Fruit fly (Drosophila melanogaster): Measurements from ENCODE around the gene CG9799.

Gene CG9799

dm6 chr3R:13356960-13357359, 31.5 kb downstream of the CG9799 start:
- TF ChIP-seq CG8119 (GFP tag; IDR thresholded peaks at IDR 0.05) (no peak), CG32006 (GFP tag; optimal IDR thresholded peaks at IDR 0.05) (no peak), CG31627 (GFP tag; optimal IDR thresholded peaks at IDR 0.05) (no peak), esn (GFP tag; optimal IDR thresholded peaks at IDR 0.05) (no peak), Ets21C (GFP tag; optimal IDR thresholded peaks at IDR 0.05) (no peak), CG6276 (GFP tag; optimal IDR thresholded peaks at IDR 0.05) (no peak), CG8632 (GFP tag; optimal IDR thresholded peaks at IDR 0.05) (no peak), Gug (GFP tag; IDR thresholded peaks at IDR 0.05) (no peak), Smox (GFP tag; optimal IDR thresholded peaks at IDR 0.05) (no peak), fd59A (GFP tag; optimal IDR thresholded peaks at IDR 0.05) (no peak), fkh (GFP tag; optimal IDR thresholded peaks at IDR 0.05) (no peak), Sox14 (GFP tag; optimal IDR thresholded peaks at IDR 0.05) (no peak), lz (GFP tag; optimal IDR thresholded peaks at IDR 0.05) (no peak), topi (GFP tag; optimal IDR thresholded peaks at IDR 0.05) (no peak), fd85E (GFP tag; optimal IDR thresholded peaks at IDR 0.05) (no peak), CG6792 (GFP tag; optimal IDR thresholded peaks at IDR 0.05) (no peak), Sox15 (GFP tag; optimal IDR thresholded peaks at IDR 0.05) (no peak), Hr39 (GFP tag; optimal IDR thresholded peaks at IDR 0.05) (no peak), cyc (GFP tag; optimal IDR thresholded peaks at IDR 0.05) (no peak)

DNA sequence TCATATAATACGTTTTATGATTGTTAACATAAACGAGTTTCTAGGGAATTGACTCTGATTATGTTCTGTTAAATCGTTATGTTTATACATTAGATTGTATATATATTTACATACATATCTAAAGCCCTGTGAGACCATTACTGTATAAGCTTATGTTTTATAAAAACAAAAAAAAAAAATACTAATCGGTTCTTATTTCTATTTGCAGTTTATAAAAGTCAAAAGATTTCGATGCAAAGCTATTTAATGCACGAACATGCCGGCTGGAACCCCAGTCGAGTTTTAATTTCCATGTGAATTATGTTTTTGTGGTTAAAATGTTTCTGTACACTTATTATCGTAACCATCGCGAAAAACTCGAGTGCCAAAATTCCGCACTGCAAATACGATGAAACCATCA, 35.1 kb downstream of the CG9799 start, which contains the start of gene mthl12:
Gene mthl12 (plus strand): TSS at position 301 of the 400 bp plus-strand sequence.
- TF ChIP-seq CG15336 (GFP tag; IDR thresholded peaks at IDR 0.05): no peak
- TF ChIP-seq dsx (GFP tag; optimal IDR thresholded peaks at IDR 0.05; ENCODE audit: poor library complexity, severe bottlenecking): no peak
- TF ChIP-seq Sox15 (GFP tag; optimal IDR thresholded peaks at IDR 0.05): no peak
- TF ChIP-seq topi (GFP tag; optimal IDR thresholded peaks at IDR 0.05): no peak
- no peak for TF ChIP-seq CG8319 (GFP tag; optimal IDR thresholded peaks at IDR 0.05)
- no peak for TF ChIP-seq vri (GFP tag; optimal IDR thresholded peaks at IDR 0.05)
- TF ChIP-seq svp (GFP tag): no peak
- no peak for TF ChIP-seq CG6163 (GFP tag; IDR thresholded peaks at IDR 0.05)
- TF ChIP-seq Hr4 (GFP tag; optimal IDR thresholded peaks at IDR 0.05): no peak
- no peak for TF ChIP-seq fd85E (GFP tag; optimal IDR thresholded peaks at IDR 0.05)
- TF ChIP-seq spab (GFP tag; optimal IDR thresholded peaks at IDR 0.05): no peak
- no peak for TF ChIP-seq CG8119 (GFP tag; IDR thresholded peaks at IDR 0.05)
- no peak for TF ChIP-seq fkh (GFP tag; optimal IDR thresholded peaks at IDR 0.05)
- no peak for TF ChIP-seq CG10669 (GFP tag; optimal IDR thresholded peaks at IDR 0.05)
- TF ChIP-seq CG11762 (GFP tag; optimal IDR thresholded peaks at IDR 0.05; ENCODE audit: insufficient read depth): no peak
- no peak for TF ChIP-seq Hr38 (GFP tag; optimal IDR thresholded peaks at IDR 0.05)
- no peak for TF ChIP-seq acj6 (GFP tag; optimal IDR thresholded peaks at IDR 0.05)
- no peak for TF ChIP-seq Blimp-1 (GFP tag; optimal IDR thresholded peaks at IDR 0.05)

DNA sequence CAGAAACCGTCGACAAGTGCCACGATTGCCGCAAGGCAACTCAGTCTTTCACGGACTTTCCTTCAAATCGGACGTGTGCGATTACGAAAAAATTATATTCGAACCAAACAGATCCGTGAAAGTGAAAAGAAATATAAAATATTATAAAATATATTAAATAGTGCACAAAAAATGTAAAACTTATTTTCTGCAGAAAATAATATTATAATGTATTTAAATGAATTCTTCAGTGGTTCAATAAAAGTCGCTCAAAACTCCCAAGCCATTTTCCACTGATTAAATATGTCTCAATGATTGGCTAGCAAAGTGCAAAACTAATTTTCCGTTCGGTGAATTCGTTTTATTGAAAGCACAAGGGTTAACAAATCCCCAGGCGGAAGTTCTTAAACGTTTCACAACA, 50.5 kb downstream of the CG9799 start, which contains the start of gene PK2-R1:
Gene PK2-R1 (plus strand): TSS at position 301 of the 400 bp plus-strand sequence.
- no peak for TF ChIP-seq dsx (GFP tag; optimal IDR thresholded peaks at IDR 0.05; ENCODE audit: poor library complexity, severe bottlenecking)
- TF ChIP-seq CG7368 (GFP tag; optimal IDR thresholded peaks at IDR 0.05): no peak
- no peak for TF ChIP-seq salr (GFP tag; optimal IDR thresholded peaks at IDR 0.05)
- no peak for TF ChIP-seq achi (GFP tag; optimal IDR thresholded peaks at IDR 0.05)
